Worm (Caenorhabditis elegans): ENCODE results near the gene rig-4.

The rig-4 gene

DNA sequence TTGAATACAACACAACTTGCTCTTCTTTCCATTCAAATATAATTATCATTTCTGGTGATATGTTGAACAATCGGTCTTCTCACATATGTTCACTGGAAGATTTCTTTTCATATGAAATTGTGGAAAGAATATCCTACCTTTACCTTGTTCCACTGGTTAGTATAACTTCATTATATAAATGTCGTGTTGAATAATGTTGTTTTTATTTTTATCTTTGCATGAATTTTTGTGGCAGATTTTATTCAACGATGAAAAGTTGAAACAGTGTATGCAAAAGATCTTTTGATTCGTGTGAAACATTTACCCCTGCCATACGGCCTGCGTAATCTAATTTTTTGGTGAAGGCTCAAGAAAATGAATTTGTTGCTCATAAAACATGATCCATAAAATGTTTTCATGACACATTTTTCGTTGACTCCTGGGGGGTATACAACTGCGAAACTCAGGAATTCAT is 42.0 kb downstream of the rig-4 start (continued):
- no peak for TF ChIP-seq nhr-80 (tag; optimal IDR thresholded peaks at IDR 0.05)
- no peak for TF ChIP-seq die-1 (tag; optimal IDR thresholded peaks at IDR 0.05)
- peak; percentile 60 for TF ChIP-seq snpc-1.1 (tag; optimal IDR thresholded peaks at IDR 0.05; ENCODE audit: insufficient read depth)
- no peak for TF ChIP-seq lin-40 (tag; optimal IDR thresholded peaks at IDR 0.05)
- peak; percentile 35 for TF ChIP-seq F52B5.7 (tag; optimal IDR thresholded peaks at IDR 0.05)
- TF ChIP-seq nfyb-1 (GFP tag; IDR thresholded peaks at IDR 0.05), result 0 out of 2 replicates have a peak, but pooled peaks have one; percentile 56
- no peak for TF ChIP-seq unc-62 (GFP tag; optimal IDR thresholded peaks at IDR 0.05)
- peak; percentile 24; the same call in 1 of the 2 replicates for TF ChIP-seq pbrm-1 (GFP tag; IDR thresholded peaks at IDR 0.05)
- no peak for TF ChIP-seq lir-1 (GFP tag; conservative IDR thresholded peaks at IDR 0.05)
- TF ChIP-seq ceh-100 (GFP tag; IDR thresholded peaks at IDR 0.05), result peak; percentile 59; the same call in 1 of the 2 replicates
- TF ChIP-seq attf-3 (GFP tag; conservative IDR thresholded peaks at IDR 0.05), result no peak
- TF ChIP-seq nfya-1 (tag; optimal IDR thresholded peaks at IDR 0.05; ENCODE audit: borderline replicate concordance, insufficient read depth), result no peak
- 0 out of 2 replicates have a peak, but pooled peaks have one; percentile 29 for TF ChIP-seq madf-3 (GFP tag; IDR thresholded peaks at IDR 0.05)
- peak; percentile 76 for TF ChIP-seq F39B2.1 (GFP tag; IDR thresholded peaks at IDR 0.05)
- TF ChIP-seq Y79H2A.3 (GFP tag; conservative IDR thresholded peaks at IDR 0.05), result no peak
- no peak for TF ChIP-seq ccch-3 (GFP tag; optimal IDR thresholded peaks at IDR 0.05)
- TF ChIP-seq mel-28 (tag; optimal IDR thresholded peaks at IDR 0.05; ENCODE audit: borderline replicate concordance), result no peak
- no peak; the same call in 1 of the 2 replicates for TF ChIP-seq hmg-1.2 (GFP tag; IDR thresholded peaks at IDR 0.05)
- peak; percentile 65 for TF ChIP-seq athp-1 (tag; optimal IDR thresholded peaks at IDR 0.05)
- TF ChIP-seq let-607 (tag; optimal IDR thresholded peaks at IDR 0.05), result no peak
- no peak for TF ChIP-seq sea-2 (GFP tag; IDR thresholded peaks at IDR 0.05)
- no peak for TF ChIP-seq bed-1 (GFP tag; IDR thresholded peaks at IDR 0.05)
- TF ChIP-seq chd-7 (tag; optimal IDR thresholded peaks at IDR 0.05), result peak; percentile 88
- peak; percentile 79 for TF ChIP-seq dpff-1 (tag; optimal IDR thresholded peaks at IDR 0.05)
- TF ChIP-seq sptf-2 (GFP tag; optimal IDR thresholded peaks at IDR 0.05), result no peak
- no peak for TF ChIP-seq snpc-1.3 (tag; optimal IDR thresholded peaks at IDR 0.05; ENCODE audit: insufficient read depth)
- TF ChIP-seq T26A5.8 (tag; optimal IDR thresholded peaks at IDR 0.05), result peak; percentile 72
- TF ChIP-seq tlf-1 (GFP tag; optimal IDR thresholded peaks at IDR 0.05), result peak; percentile 73
- TF ChIP-seq F23B12.7 (tag; optimal IDR thresholded peaks at IDR 0.05; ENCODE audit: insufficient read depth), result no peak
- TF ChIP-seq hmg-20 (GFP tag; IDR thresholded peaks at IDR 0.05), result no peak
- TF ChIP-seq hrde-1 (tag; optimal IDR thresholded peaks at IDR 0.05; ENCODE audit: borderline replicate concordance), result peak; percentile 89
- TF ChIP-seq him-1 (tag; optimal IDR thresholded peaks at IDR 0.05), result peak; percentile 52
- TF ChIP-seq egl-18 (GFP tag; IDR thresholded peaks at IDR 0.05), result no peak
- 0 out of 2 replicates have a peak, but pooled peaks have one; percentile 28 for TF ChIP-seq egl-44 (GFP tag; IDR thresholded peaks at IDR 0.05)
- no peak for TF ChIP-seq lag-1 (GFP tag; IDR thresholded peaks at IDR 0.05)
- 0 out of 2 replicates have a peak, but pooled peaks have one; percentile 5 for TF ChIP-seq dox-1 (GFP tag; IDR thresholded peaks at IDR 0.05)
- TF ChIP-seq attf-6 (GFP tag; IDR thresholded peaks at IDR 0.05), result peak; percentile 75
- peak; percentile 45 for TF ChIP-seq lin-54 (GFP tag; optimal IDR thresholded peaks at IDR 0.05)
- TF ChIP-seq ztf-28 (GFP tag; IDR thresholded peaks at IDR 0.05), result no peak
- peak; percentile 83 for TF ChIP-seq nhr-27 (tag; optimal IDR thresholded peaks at IDR 0.05)
- peak; percentile 95; the same call in 1 of the 2 replicates for TF ChIP-seq ceh-58 (GFP tag; IDR thresholded peaks at IDR 0.05)
- no peak for TF ChIP-seq F57A8.1 (GFP tag; optimal IDR thresholded peaks at IDR 0.05)
- TF ChIP-seq unc-130 (GFP tag; optimal IDR thresholded peaks at IDR 0.05), result peak; percentile 52
- TF ChIP-seq bed-2 (GFP tag; IDR thresholded peaks at IDR 0.05), result no peak
- no peak for TF ChIP-seq ztf-22 (GFP tag; optimal IDR thresholded peaks at IDR 0.05)
- TF ChIP-seq ceh-91 (GFP tag; IDR thresholded peaks at IDR 0.05), result no peak
- TF ChIP-seq ztf-25 (GFP tag; IDR thresholded peaks at IDR 0.05), result no peak
